Worm (Caenorhabditis elegans): ENCODE results near the gene F36D3.16.

ce11 chrV:16550680-16551079, 22.8 kb downstream of the F36D3.16 start, which contains the start of gene srbc-65:
- TF ChIP-seq dpl-1 (GFP tag; optimal IDR thresholded peaks at IDR 0.05) (no peak), alr-1 (tag; optimal IDR thresholded peaks at IDR 0.05; ENCODE audit: borderline replicate concordance) (no peak), unc-86 (tag; optimal IDR thresholded peaks at IDR 0.05) (no peak), jun-1 (tag; optimal IDR thresholded peaks at IDR 0.05) (no peak)

All from whole organism, L1 larva.